Fruit fly (Drosophila melanogaster): ENCODE results near the gene CG15443.

CG15443 gene

dm6 chr2L:4440881-4441737, 22.1 kb downstream of the CG15443 start, which contains the start of gene CG15431 (continued):
- peak; percentile 65; the same call in 2 of the 3 replicates for TF ChIP-seq H15 (GFP tag; IDR thresholded peaks at IDR 0.05)
- TF ChIP-seq mam (GFP tag; optimal IDR thresholded peaks at IDR 0.05) = peak; percentile 44
- peak; percentile 69 for TF ChIP-seq lilli (GFP tag; optimal IDR thresholded peaks at IDR 0.05)
- TF ChIP-seq Med (GFP tag) = peak; percentile 94
- TF ChIP-seq dmrt99B (tag; optimal IDR thresholded peaks at IDR 0.05) = peak; percentile 73
- TF ChIP-seq CG2678 (tag; optimal IDR thresholded peaks at IDR 0.05) = peak; percentile 69
- no peak for TF ChIP-seq Fer2 (tag; optimal IDR thresholded peaks at IDR 0.05)
- TF ChIP-seq CG1024 (GFP tag; IDR thresholded peaks at IDR 0.05) = 0 out of 2 replicates have a peak, but pooled peaks have one; percentile 40
- TF ChIP-seq Hand (GFP tag; optimal IDR thresholded peaks at IDR 0.05) = peak; percentile 19
- peak; percentile 47 for TF ChIP-seq CoRest (tag; optimal IDR thresholded peaks at IDR 0.05)
- TF ChIP-seq CG11247 (GFP tag; IDR thresholded peaks at IDR 0.05) = peak; percentile 58
- TF ChIP-seq sr (GFP tag; IDR thresholded peaks at IDR 0.05) = peak; percentile 94
- peak; percentile 53 for TF ChIP-seq Max (GFP tag; optimal IDR thresholded peaks at IDR 0.05)
- TF ChIP-seq sens (GFP tag) = peak; percentile 82
- peak; percentile 25 for TF ChIP-seq CG18011 (GFP tag; optimal IDR thresholded peaks at IDR 0.05)
- TF ChIP-seq CG5245 (GFP tag; optimal IDR thresholded peaks at IDR 0.05) = peak; percentile 14
- TF ChIP-seq so (GFP tag; IDR thresholded peaks at IDR 0.05) = 0 out of 3 replicates have a peak, but pooled peaks have one; percentile 22
- TF ChIP-seq bcd (GFP tag; optimal IDR thresholded peaks at IDR 0.05) = peak; percentile 58
- no peak for TF ChIP-seq CG7928 (GFP tag; optimal IDR thresholded peaks at IDR 0.05)
- peak; percentile 72 for TF ChIP-seq CG11456 (GFP tag; IDR thresholded peaks at IDR 0.05)
- peak; percentile 39 for TF ChIP-seq CG3847 (GFP tag; IDR thresholded peaks at IDR 0.05)
- no peak for TF ChIP-seq fd64A (GFP tag; optimal IDR thresholded peaks at IDR 0.05)
- TF ChIP-seq pzg (GFP tag; optimal IDR thresholded peaks at IDR 0.05) = no peak
- TF ChIP-seq CG7556 (GFP tag; optimal IDR thresholded peaks at IDR 0.05) = peak; percentile 79
- no peak for TF ChIP-seq Opbp (GFP tag; IDR thresholded peaks at IDR 0.05; ENCODE audit: partially characterized antibody)
- peak; percentile 96 for TF ChIP-seq CG3163 (GFP tag; optimal IDR thresholded peaks at IDR 0.05)
- TF ChIP-seq B-H1 (GFP tag; IDR thresholded peaks at IDR 0.05) = 0 out of 3 replicates have a peak, but pooled peaks have one; percentile 37
- peak; percentile 31 for TF ChIP-seq CG17385 (GFP tag; optimal IDR thresholded peaks at IDR 0.05)
- peak; percentile 35 for TF ChIP-seq zfh2 (GFP tag; optimal IDR thresholded peaks at IDR 0.05)
- TF ChIP-seq nau (GFP tag; optimal IDR thresholded peaks at IDR 0.05) = peak; percentile 55
- peak; percentile 25 for TF ChIP-seq tup (GFP tag; optimal IDR thresholded peaks at IDR 0.05)
- TF ChIP-seq Ets65A (GFP tag) = peak; percentile 71
- TF ChIP-seq CG12071 (GFP tag; optimal IDR thresholded peaks at IDR 0.05) = peak; percentile 43

- no peak for TF ChIP-seq CG5953 (GFP tag; IDR thresholded peaks at IDR 0.05)
- peak; percentile 13 for TF ChIP-seq scrt (GFP tag; optimal IDR thresholded peaks at IDR 0.05)
Observed at dm6 chr2L:4437487-4437886, 25.8 kb downstream of the CG15443 start, which contains the start of gene CG43056. CG43056 (plus strand) TSS chr2L:4437787.

- TF ChIP-seq prd (optimal IDR thresholded peaks at IDR 0.05) = no peak
- TF ChIP-seq prd (GFP tag; IDR thresholded peaks at IDR 0.05) = no peak
- no peak for TF ChIP-seq gsb (GFP tag; IDR thresholded peaks at IDR 0.05)
- no peak for TF ChIP-seq Blimp-1 (GFP tag; optimal IDR thresholded peaks at IDR 0.05)
- no peak for TF ChIP-seq ap (GFP tag; IDR thresholded peaks at IDR 0.05)
- TF ChIP-seq CG8944 (GFP tag; optimal IDR thresholded peaks at IDR 0.05) = no peak
- TF ChIP-seq CG7556 (GFP tag; optimal IDR thresholded peaks at IDR 0.05) = no peak
- no peak for TF ChIP-seq CG17385 (GFP tag; optimal IDR thresholded peaks at IDR 0.05)
Observed at dm6 chr2L:4433608-4434007, 29.6 kb downstream of the CG15443 start, which contains the start of the genes CG34177 and CG34178. CG34177 (plus strand) TSS chr2L:4433908. CG34178 (plus strand) TSS chr2L:4433908.

Data from whole organism, embryonic.